Fruit fly (Drosophila melanogaster): ENCODE measurements around the gene Stam.

DNA sequence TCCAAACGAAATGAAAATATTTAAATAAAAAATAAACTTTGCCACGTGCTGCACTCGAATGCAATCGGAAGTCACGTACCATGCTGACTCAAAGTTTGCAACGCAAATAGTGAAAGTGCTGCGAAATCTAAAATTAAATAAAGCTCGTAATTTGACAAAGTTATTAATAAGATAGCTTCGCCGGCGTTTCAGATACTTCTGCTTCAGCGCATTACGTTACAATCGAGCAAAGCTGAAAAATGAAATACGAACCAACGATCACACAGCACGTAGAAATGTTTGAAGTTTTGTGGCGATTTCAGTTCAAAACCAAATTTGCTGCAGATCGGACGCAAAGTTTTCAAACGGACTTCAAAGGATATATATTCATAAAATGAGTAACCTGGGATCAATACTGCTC, 11.5 kb downstream of the Stam start, which contains the start of gene CG12517:
- TF ChIP-seq Dll (optimal IDR thresholded peaks at IDR 0.05) (no peak), pan (optimal IDR thresholded peaks at IDR 0.05) (no peak)

All from whole organism.